Worm (Caenorhabditis elegans): Measurements from ENCODE around the gene npr-41.

Gene npr-41

ce11 chrII:11510373-11510772 is at the start of gene npr-41:
Gene npr-41, plus strand, starts transcription at chrII:11510673.
- TF ChIP-seq mdl-1 (tag; optimal IDR thresholded peaks at IDR 0.05) (no peak), ZK546.5 (tag; optimal IDR thresholded peaks at IDR 0.05) (no peak), dmd-4 (tag; optimal IDR thresholded peaks at IDR 0.05) (no peak), lin-39 (tag; optimal IDR thresholded peaks at IDR 0.05) (no peak), ztf-11 (tag; optimal IDR thresholded peaks at IDR 0.05) (no peak), ceh-16 (tag; optimal IDR thresholded peaks at IDR 0.05) (no peak)

ce11 chrII:11463899-11464298 is 46.6 kb upstream of the npr-41 start:
- TF ChIP-seq unc-55 (GFP tag; optimal IDR thresholded peaks at IDR 0.05) (peak; percentile 32), R02D3.7 (tag; optimal IDR thresholded peaks at IDR 0.05) (peak; percentile 14), alr-1 (tag; optimal IDR thresholded peaks at IDR 0.05) (no peak), sma-9 (GFP tag; optimal IDR thresholded peaks at IDR 0.05) (peak; percentile 15), sma-9 (tag; optimal IDR thresholded peaks at IDR 0.05) (no peak), zag-1 (tag; optimal IDR thresholded peaks at IDR 0.05) (no peak)

- TF ChIP-seq ZK546.5 (tag; optimal IDR thresholded peaks at IDR 0.05) (no peak), nhr-21 (tag; optimal IDR thresholded peaks at IDR 0.05) (peak; percentile 48), sma-9 (GFP tag; optimal IDR thresholded peaks at IDR 0.05) (peak; percentile 83), sma-9 (tag; optimal IDR thresholded peaks at IDR 0.05) (no peak), lsy-2 (tag; optimal IDR thresholded peaks at IDR 0.05) (peak in 1 of 2 experiments; percentile 70), dmd-4 (tag; optimal IDR thresholded peaks at IDR 0.05) (no peak), nhr-23 (tag; optimal IDR thresholded peaks at IDR 0.05) (no peak), nhr-12 (tag; optimal IDR thresholded peaks at IDR 0.05) (no peak), elt-3 (tag; optimal IDR thresholded peaks at IDR 0.05) (no peak), ama-1 (optimal IDR thresholded peaks at IDR 0.05) (no peak), sma-3 (GFP tag; optimal IDR thresholded peaks at IDR 0.05) (peak; percentile 40), gmeb-1 (tag; optimal IDR thresholded peaks at IDR 0.05) (no peak), Y55F3AM.14 (GFP tag; optimal IDR thresholded peaks at IDR 0.05) (no peak), snpc-4 (tag; optimal IDR thresholded peaks at IDR 0.05) (no peak), nhr-77 (tag; optimal IDR thresholded peaks at IDR 0.05) (no peak), nhr-10 (tag; optimal IDR thresholded peaks at IDR 0.05) (no peak), mab-5 (tag; optimal IDR thresholded peaks at IDR 0.05) (no peak), zag-1 (tag; optimal IDR thresholded peaks at IDR 0.05) (no peak), C34F6.9 (tag; optimal IDR thresholded peaks at IDR 0.05) (peak; percentile 77), mbf-1 (tag; optimal IDR thresholded peaks at IDR 0.05) (no peak), unc-39 (tag; optimal IDR thresholded peaks at IDR 0.05) (no peak), nhr-25 (tag; optimal IDR thresholded peaks at IDR 0.05) (peak; percentile 73), ceh-82 (tag; optimal IDR thresholded peaks at IDR 0.05) (no peak), skn-1 (tag; optimal IDR thresholded peaks at IDR 0.05) (no peak), nhr-129 (tag; optimal IDR thresholded peaks at IDR 0.05) (peak; percentile 70), fos-1 (tag; optimal IDR thresholded peaks at IDR 0.05) (peak; percentile 68), blmp-1 (tag; optimal IDR thresholded peaks at IDR 0.05; ENCODE audit: insufficient read depth) (peak; percentile 70), ztf-11 (tag; optimal IDR thresholded peaks at IDR 0.05) (no peak), mdl-1 (tag; optimal IDR thresholded peaks at IDR 0.05) (no peak), unc-55 (GFP tag; optimal IDR thresholded peaks at IDR 0.05) (peak; percentile 50), unc-62 (GFP tag; optimal IDR thresholded peaks at IDR 0.05) (no peak), crh-2 (tag; optimal IDR thresholded peaks at IDR 0.05) (peak; percentile 39), sem-4 (tag; optimal IDR thresholded peaks at IDR 0.05) (peak; percentile 77), lin-13 (GFP tag; optimal IDR thresholded peaks at IDR 0.05) (peak; percentile 20), aly-2 (tag; optimal IDR thresholded peaks at IDR 0.05) (no peak), F13H6.1 (tag; optimal IDR thresholded peaks at IDR 0.05) (peak; percentile 75)
These were observed 46.0 kb upstream of the npr-41 start, which contains the start of the genes aars-1 and rga-1 for ce11 chrII:11464427-11464944. Gene aars-1, minus strand, starts transcription at chrII:11464497. Gene rga-1, plus strand, starts transcription at chrII:11464894.

ce11 chrII:11467541-11467940 is 42.9 kb upstream of the npr-41 start, which contains the start of gene klp-17:
Gene klp-17, minus strand, starts transcription at chrII:11467641.
- TF ChIP-seq Y55F3AM.14 (GFP tag; optimal IDR thresholded peaks at IDR 0.05): no peak
- no peak for TF ChIP-seq nhr-237 (tag; optimal IDR thresholded peaks at IDR 0.05)
- no peak for TF ChIP-seq fos-1 (tag; optimal IDR thresholded peaks at IDR 0.05)
- TF ChIP-seq ztf-11 (tag; optimal IDR thresholded peaks at IDR 0.05): no peak
- TF ChIP-seq unc-55 (GFP tag; optimal IDR thresholded peaks at IDR 0.05): no peak
- no peak for TF ChIP-seq sma-3 (GFP tag; optimal IDR thresholded peaks at IDR 0.05)
- no peak for TF ChIP-seq ztf-1 (GFP tag; conservative IDR thresholded peaks at IDR 0.05)
- no peak for TF ChIP-seq ZK546.5 (tag; optimal IDR thresholded peaks at IDR 0.05)
- TF ChIP-seq egl-27 (tag; optimal IDR thresholded peaks at IDR 0.05): no peak
- TF ChIP-seq blmp-1 (tag; optimal IDR thresholded peaks at IDR 0.05; ENCODE audit: insufficient read depth): no peak

Measured in whole organism, L2 larva.